Fruit fly (Drosophila melanogaster) whole organism, adult: ENCODE results near the gene qless.

ENCODE experiments used
- CG33017 ChIP-seq: fragments of 200-800 bp; sonication (Bioruptor generic); optimal IDR thresholded peaks from 2 replicates; lab custom pipeline; 2018; ENCODE audit warnings: missing biosample characterization, mild to moderate bottlenecking, missing genetic modification characterization, moderate library complexity
- CG5204 ChIP-seq: fragments of 200-800 bp; sonication (Bioruptor generic); optimal IDR thresholded peaks from 2 replicates; lab custom pipeline; 2016; ENCODE audit warnings: missing biosample characterization, missing genetic modification characterization
- cic ChIP-seq: fragments of 200-800 bp; sonication (Bioruptor generic); optimal IDR thresholded peaks from 2 replicates; lab custom pipeline; 2017; ENCODE audit warnings: missing biosample characterization, mild to moderate bottlenecking, missing genetic modification characterization, moderate library complexity

dm6 chr3R:31218997-31219992 lies 33.1 kb downstream of the qless start, which contains the start of gene ATPsynC:
- peak; percentile 39 for TF ChIP-seq CG33017 (tag; lab: Kevin White, UChicago)
- TF ChIP-seq CG5204 (GFP tag; lab: Kevin White, UChicago) = no peak
- peak; percentile 69 for TF ChIP-seq cic (GFP tag; lab: Kevin White, UChicago)
